Worm (Caenorhabditis elegans): Measurements from ENCODE around the gene skr-8.

The skr-8 gene

DNA sequence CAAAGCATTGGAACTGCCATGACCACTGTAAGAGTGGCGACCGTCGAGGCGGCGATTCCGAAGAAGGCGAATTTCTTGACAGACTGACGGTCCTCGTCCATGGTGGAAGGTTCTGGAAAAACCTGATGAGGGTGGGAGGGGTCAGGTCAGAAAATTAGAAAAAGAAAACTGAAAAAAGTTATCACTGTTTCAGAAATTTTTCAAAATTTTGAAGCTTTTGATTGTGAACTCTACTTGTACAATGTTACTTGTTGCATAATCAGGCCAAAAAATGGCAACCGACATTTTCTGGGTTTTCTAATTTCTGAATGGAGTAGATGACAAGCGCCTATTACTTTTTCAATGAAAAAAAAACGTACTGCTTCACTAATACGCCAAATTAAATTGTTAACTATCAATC is 18.0 kb upstream of the skr-8 start, which contains the start of gene col-138:
col-138 (minus strand) TSS at position 101 of the 400 bp plus-strand sequence.
- TF ChIP-seq pes-1 (GFP tag; IDR thresholded peaks at IDR 0.05) (no peak), ets-7 (tag; optimal IDR thresholded peaks at IDR 0.05) (no peak), hmbx-1 (tag; optimal IDR thresholded peaks at IDR 0.05) (no peak), B0310.2 (tag; optimal IDR thresholded peaks at IDR 0.05) (no peak), sea-1 (GFP tag; conservative IDR thresholded peaks at IDR 0.05) (no peak), F13C5.2 (tag; optimal IDR thresholded peaks at IDR 0.05) (no peak), hnd-1 (tag; optimal IDR thresholded peaks at IDR 0.05) (no peak), ama-1 (optimal IDR thresholded peaks at IDR 0.05) (no peak), ceh-13 (GFP tag; optimal IDR thresholded peaks at IDR 0.05) (no peak), scrt-1 (GFP tag; IDR thresholded peaks at IDR 0.05) (no peak), tbx-37 (GFP tag; conservative IDR thresholded peaks at IDR 0.05) (no peak), tbx-11 (GFP tag; IDR thresholded peaks at IDR 0.05) (no peak), tra-4 (tag; optimal IDR thresholded peaks at IDR 0.05) (no peak), ceh-36 (tag; optimal IDR thresholded peaks at IDR 0.05) (no peak)

DNA sequence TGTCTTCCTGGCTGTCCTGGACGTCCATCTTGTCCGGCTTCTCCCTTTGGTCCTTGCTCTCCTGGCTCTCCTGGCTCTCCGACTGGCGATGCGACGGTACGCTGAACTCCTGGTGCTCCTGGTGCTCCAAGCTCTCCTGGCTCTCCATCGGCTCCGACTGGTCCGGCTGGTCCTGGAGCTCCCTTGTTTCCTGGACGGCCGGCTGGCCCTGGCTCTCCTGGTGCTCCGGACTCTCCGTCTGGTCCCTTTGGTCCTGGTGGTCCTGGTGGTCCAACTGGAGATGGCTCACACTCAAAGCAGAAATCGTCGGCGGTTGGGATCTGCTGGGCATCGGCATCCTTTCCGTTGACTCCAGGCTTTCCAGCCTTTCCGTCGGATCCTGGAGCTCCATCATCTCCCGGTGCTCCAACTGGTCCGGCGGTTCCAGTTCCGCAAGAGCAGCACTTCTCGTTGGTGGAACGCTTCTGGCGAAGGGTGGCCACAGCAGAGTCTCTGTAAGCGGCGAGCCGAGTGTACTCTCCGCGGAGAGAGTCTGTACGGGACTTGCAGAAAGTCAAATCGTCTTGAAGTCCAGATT is 17.5 kb upstream of the skr-8 start:
- TF ChIP-seq ama-1 (optimal IDR thresholded peaks at IDR 0.05), result no peak
- no peak for TF ChIP-seq ceh-36 (tag; optimal IDR thresholded peaks at IDR 0.05)
- TF ChIP-seq scrt-1 (GFP tag; IDR thresholded peaks at IDR 0.05), result no peak
- no peak for TF ChIP-seq tra-4 (tag; optimal IDR thresholded peaks at IDR 0.05)
- TF ChIP-seq sea-1 (GFP tag; conservative IDR thresholded peaks at IDR 0.05), result no peak
- TF ChIP-seq ceh-13 (GFP tag; optimal IDR thresholded peaks at IDR 0.05), result no peak
- no peak for TF ChIP-seq hmbx-1 (tag; optimal IDR thresholded peaks at IDR 0.05)
- TF ChIP-seq aly-1 (tag; optimal IDR thresholded peaks at IDR 0.05), result no peak
- no peak for TF ChIP-seq F13C5.2 (tag; optimal IDR thresholded peaks at IDR 0.05)
- TF ChIP-seq tbx-37 (GFP tag; conservative IDR thresholded peaks at IDR 0.05), result no peak
- TF ChIP-seq hnd-1 (tag; optimal IDR thresholded peaks at IDR 0.05), result no peak
- TF ChIP-seq flt-1 (GFP tag; IDR thresholded peaks at IDR 0.05), result no peak
- TF ChIP-seq tbx-11 (GFP tag; IDR thresholded peaks at IDR 0.05), result no peak
- no peak for TF ChIP-seq hmg-4 (GFP tag; optimal IDR thresholded peaks at IDR 0.05)
- no peak for TF ChIP-seq B0310.2 (tag; optimal IDR thresholded peaks at IDR 0.05)
- no peak for TF ChIP-seq ets-7 (tag; optimal IDR thresholded peaks at IDR 0.05)
- no peak for TF ChIP-seq pes-1 (GFP tag; IDR thresholded peaks at IDR 0.05)

DNA sequence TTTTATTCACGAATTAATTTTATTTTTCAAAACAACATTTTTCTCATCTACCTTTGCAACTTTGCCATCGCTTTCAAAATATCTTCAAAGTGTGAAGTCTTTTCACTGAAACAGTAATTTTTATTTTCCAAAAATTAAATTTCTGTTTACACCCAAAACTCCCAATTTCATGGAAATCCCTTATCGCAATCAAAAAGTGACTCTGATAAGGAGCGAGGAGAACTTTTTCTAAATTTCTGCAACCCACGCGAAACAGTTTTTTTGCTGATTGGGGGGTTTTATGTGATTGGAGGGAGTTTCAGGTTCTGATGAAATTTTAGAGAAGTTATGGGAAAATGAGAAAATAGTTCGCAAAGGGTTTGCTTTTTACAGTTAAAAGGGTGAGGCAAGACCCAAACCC is 13.9 kb upstream of the skr-8 start:
- TF ChIP-seq ceh-36 (tag; optimal IDR thresholded peaks at IDR 0.05) (no peak), flt-1 (GFP tag; IDR thresholded peaks at IDR 0.05) (no peak), tra-4 (tag; optimal IDR thresholded peaks at IDR 0.05) (no peak), hnd-1 (tag; optimal IDR thresholded peaks at IDR 0.05) (no peak), scrt-1 (GFP tag; IDR thresholded peaks at IDR 0.05) (no peak), B0310.2 (tag; optimal IDR thresholded peaks at IDR 0.05) (no peak), F13C5.2 (tag; optimal IDR thresholded peaks at IDR 0.05) (no peak), ceh-13 (GFP tag; optimal IDR thresholded peaks at IDR 0.05) (no peak), hmbx-1 (tag; optimal IDR thresholded peaks at IDR 0.05) (no peak), tbx-37 (GFP tag; conservative IDR thresholded peaks at IDR 0.05) (no peak), ets-7 (tag; optimal IDR thresholded peaks at IDR 0.05) (no peak), hmg-4 (GFP tag; optimal IDR thresholded peaks at IDR 0.05) (no peak)

DNA sequence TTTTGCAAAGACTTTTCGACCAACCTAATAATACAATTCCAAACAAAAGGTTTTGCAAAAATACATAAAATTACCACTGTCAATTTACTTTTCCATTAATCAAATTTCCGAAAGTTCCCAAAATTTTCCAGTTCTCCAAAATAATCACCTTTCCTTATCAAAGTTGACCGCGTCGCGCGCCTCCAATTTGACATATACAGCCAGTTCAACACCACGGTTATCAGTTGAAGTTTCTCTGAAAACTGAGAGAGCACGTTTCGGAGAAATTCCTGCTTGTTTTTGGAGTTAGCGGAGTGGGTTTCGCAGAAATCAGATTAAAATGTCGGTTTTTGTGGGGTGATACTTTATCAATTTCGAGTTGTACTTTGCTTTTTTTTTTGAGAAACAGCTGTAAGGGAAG is 13.4 kb upstream of the skr-8 start:
- TF ChIP-seq hnd-1 (tag; optimal IDR thresholded peaks at IDR 0.05) (no peak), tbx-11 (GFP tag; IDR thresholded peaks at IDR 0.05) (no peak), tbx-37 (GFP tag; conservative IDR thresholded peaks at IDR 0.05) (no peak), ceh-13 (GFP tag; optimal IDR thresholded peaks at IDR 0.05) (no peak), F13C5.2 (tag; optimal IDR thresholded peaks at IDR 0.05) (no peak), ama-1 (optimal IDR thresholded peaks at IDR 0.05) (no peak), ets-7 (tag; optimal IDR thresholded peaks at IDR 0.05) (no peak), aly-1 (tag; optimal IDR thresholded peaks at IDR 0.05) (no peak)

DNA sequence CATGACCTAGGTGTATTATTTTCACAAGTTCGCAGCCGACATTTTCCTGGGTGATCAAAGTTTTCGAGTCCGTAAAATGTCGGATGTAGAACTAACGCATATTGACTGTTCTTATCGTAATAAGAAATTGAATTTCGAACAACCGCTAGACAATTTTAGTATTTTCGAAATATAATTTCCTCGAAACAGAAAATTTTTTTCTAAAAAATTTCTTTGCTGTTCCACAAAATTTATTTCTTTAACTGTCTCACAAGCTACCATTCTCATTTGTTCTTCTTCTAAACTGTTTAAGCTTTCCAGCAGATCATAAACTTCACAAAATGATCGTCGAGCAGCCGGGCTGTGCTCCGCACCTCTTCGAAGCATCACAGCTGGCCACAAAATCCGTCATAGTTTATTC is 10.5 kb upstream of the skr-8 start, which contains the start of gene C52D10.3:
C52D10.3 (plus strand) TSS at position 301 of the 400 bp plus-strand sequence.
- TF ChIP-seq ets-7 (tag; optimal IDR thresholded peaks at IDR 0.05), result no peak

DNA sequence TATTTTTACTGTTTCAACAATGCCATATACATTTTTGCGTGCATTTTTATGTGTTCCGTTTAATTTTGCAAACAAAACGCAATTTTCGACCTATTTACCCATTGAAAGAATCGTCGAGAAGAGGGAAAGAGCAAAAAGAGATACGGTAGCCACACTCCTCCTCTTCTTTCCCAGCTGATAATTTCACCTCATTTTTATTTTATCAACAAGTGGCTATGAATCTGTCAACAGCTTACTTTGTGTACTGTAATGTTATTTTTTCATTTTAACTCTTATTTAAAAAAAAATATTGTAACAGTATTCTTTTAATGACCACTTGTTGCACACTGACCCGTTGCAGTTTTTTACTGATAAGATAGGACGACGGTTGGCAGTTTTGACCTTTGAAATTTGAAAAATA is 9.3 kb upstream of the skr-8 start:
- no peak for TF ChIP-seq B0310.2 (tag; optimal IDR thresholded peaks at IDR 0.05)

DNA sequence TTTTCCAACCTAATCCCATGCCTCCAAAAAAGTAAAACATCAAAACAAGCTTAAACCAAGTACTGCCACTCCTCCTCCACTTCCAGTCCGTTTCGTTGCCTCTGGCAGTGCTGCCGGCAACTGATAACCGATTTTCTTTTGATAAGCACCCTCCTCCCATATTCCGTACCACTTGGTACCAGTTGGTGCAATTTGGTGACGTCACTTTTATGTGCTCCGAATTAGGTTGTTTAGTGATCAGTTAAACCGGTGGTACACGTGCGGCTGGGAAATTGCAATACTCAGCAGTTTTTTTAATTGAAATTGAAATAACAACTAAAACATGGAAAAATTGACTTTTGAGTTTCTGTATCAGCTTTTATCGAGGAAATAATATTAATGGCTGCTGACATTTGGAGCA is 8.5 kb upstream of the skr-8 start:
- no peak for TF ChIP-seq sea-1 (GFP tag; conservative IDR thresholded peaks at IDR 0.05)
- no peak for TF ChIP-seq scrt-1 (GFP tag; IDR thresholded peaks at IDR 0.05)
- no peak for TF ChIP-seq ceh-36 (tag; optimal IDR thresholded peaks at IDR 0.05)
- no peak for TF ChIP-seq ceh-13 (GFP tag; optimal IDR thresholded peaks at IDR 0.05)
- no peak for TF ChIP-seq F13C5.2 (tag; optimal IDR thresholded peaks at IDR 0.05)
- TF ChIP-seq hmg-4 (GFP tag; optimal IDR thresholded peaks at IDR 0.05), result no peak
- TF ChIP-seq ets-7 (tag; optimal IDR thresholded peaks at IDR 0.05), result no peak
- no peak for TF ChIP-seq B0310.2 (tag; optimal IDR thresholded peaks at IDR 0.05)
- TF ChIP-seq aly-1 (tag; optimal IDR thresholded peaks at IDR 0.05), result no peak

DNA sequence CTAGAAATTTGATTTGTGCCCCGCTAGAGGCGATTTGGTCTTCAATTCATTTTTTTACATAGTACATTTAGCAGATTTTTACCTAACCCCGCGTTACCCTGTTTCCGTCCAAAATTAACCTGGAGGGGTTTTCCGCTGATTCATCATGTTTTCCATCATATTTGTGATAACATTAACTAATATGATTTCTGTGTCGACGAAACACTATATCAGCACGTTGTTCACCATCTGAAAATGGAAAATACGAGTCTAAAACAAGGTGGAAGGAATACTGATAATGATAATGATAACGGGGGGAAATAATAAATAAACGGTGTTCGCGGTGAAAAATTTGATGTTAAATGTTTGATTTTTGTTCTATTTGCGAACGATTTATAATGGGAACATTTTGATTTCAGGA is 6.1 kb upstream of the skr-8 start:
- no peak for TF ChIP-seq ets-7 (tag; optimal IDR thresholded peaks at IDR 0.05)
- TF ChIP-seq ceh-36 (tag; optimal IDR thresholded peaks at IDR 0.05), result no peak
- no peak for TF ChIP-seq F13C5.2 (tag; optimal IDR thresholded peaks at IDR 0.05)
- no peak for TF ChIP-seq ceh-13 (GFP tag; optimal IDR thresholded peaks at IDR 0.05)
- no peak for TF ChIP-seq hnd-1 (tag; optimal IDR thresholded peaks at IDR 0.05)
- TF ChIP-seq hmg-4 (GFP tag; optimal IDR thresholded peaks at IDR 0.05), result no peak
- no peak for TF ChIP-seq ama-1 (optimal IDR thresholded peaks at IDR 0.05)
- TF ChIP-seq scrt-1 (GFP tag; IDR thresholded peaks at IDR 0.05), result no peak
- TF ChIP-seq pes-1 (GFP tag; IDR thresholded peaks at IDR 0.05), result no peak
- no peak for TF ChIP-seq flt-1 (GFP tag; IDR thresholded peaks at IDR 0.05)
- no peak for TF ChIP-seq hmbx-1 (tag; optimal IDR thresholded peaks at IDR 0.05)
- TF ChIP-seq tra-4 (tag; optimal IDR thresholded peaks at IDR 0.05), result no peak
